Fruit fly (Drosophila melanogaster) whole organism, embryonic: ENCODE results near the gene CG43255.

Experiments used
- Adf1 ChIP-seq: fragments of 200-800 bp; sonication (Bioruptor generic); IDR thresholded peaks from 2 replicates; pipeline ENCODE4 v1.3.6; 2022; ENCODE audit warnings: missing biosample characterization, missing genetic modification characterization
- Blimp-1 ChIP-seq: fragments of 200-800 bp; sonication (Bioruptor generic); optimal IDR thresholded peaks from 3 replicates; lab custom pipeline; 2018; ENCODE audit warnings: missing biosample characterization, missing genetic modification characterization, mild to moderate bottlenecking, moderate library complexity, missing genetic modification reagents
- CG10321 ChIP-seq: fragments of 200-800 bp; sonication (Bioruptor generic); IDR thresholded peaks from 2 replicates; pipeline ENCODE4 v1.3.6; 2022; ENCODE audit warnings: missing biosample characterization, missing genetic modification characterization
- CG10959 ChIP-seq: fragments of 200-800 bp; sonication (Bioruptor generic); IDR thresholded peaks from 2 replicates; pipeline ENCODE4 v1.3.6; 2022; ENCODE audit warnings: missing biosample characterization, missing genetic modification characterization
- CG14014 ChIP-seq: fragments of 200-800 bp; sonication (Bioruptor generic); IDR thresholded peaks from 2 replicates; pipeline ENCODE4 v1.3.6; 2022; ENCODE audit warnings: missing biosample characterization, missing genetic modification characterization
- CG15011 ChIP-seq: fragments of 200-800 bp; sonication (Bioruptor generic); optimal IDR thresholded peaks from 3 replicates; lab custom pipeline; 2018; ENCODE audit warnings: missing biosample characterization, mild to moderate bottlenecking, missing genetic modification characterization
- CG17612 ChIP-seq: fragments of 200-800 bp; sonication (Bioruptor generic); IDR thresholded peaks from 2 replicates; pipeline ENCODE4 v1.3.6; 2022; ENCODE audit warnings: missing biosample characterization, missing genetic modification characterization
- CG1832 ChIP-seq: fragments of 200-800 bp; sonication (Bioruptor generic); optimal IDR thresholded peaks from 2 replicates; lab custom pipeline; 2017; ENCODE audit warnings: missing biosample characterization, mild to moderate bottlenecking, missing genetic modification characterization, inconsistent platforms
- CG32767 ChIP-seq: fragments of 200-800 bp; sonication (Bioruptor generic); IDR thresholded peaks from 2 replicates; pipeline ENCODE4 v1.3.6; 2022; ENCODE audit warnings: missing biosample characterization, missing genetic modification characterization
- CG42726 ChIP-seq: fragments of 200-800 bp; sonication (Bioruptor generic); IDR thresholded peaks from 2 replicates; pipeline ENCODE4 v1.3.6; 2022; ENCODE audit warnings: missing biosample characterization, missing genetic modification characterization; ENCODE audit not compliant: partially characterized antibody
- CG43689 ChIP-seq: fragments of 200-800 bp; sonication (Bioruptor generic); IDR thresholded peaks from 2 replicates; pipeline ENCODE4 v1.3.6; 2022; ENCODE audit warnings: missing biosample characterization, missing genetic modification characterization
- CG4617 ChIP-seq: fragments of 200-800 bp; sonication (Bioruptor generic); optimal IDR thresholded peaks from 3 replicates; lab custom pipeline; 2016; ENCODE audit warnings: missing biosample characterization, missing genetic modification characterization, borderline replicate concordance
- CG7745 ChIP-seq: fragments of 200-800 bp; sonication (Bioruptor generic); optimal IDR thresholded peaks from 2 replicates; lab custom pipeline; 2018; ENCODE audit warnings: missing biosample characterization, mild to moderate bottlenecking, missing genetic modification characterization, moderate library complexity
- CG7786 ChIP-seq: fragments of 200-800 bp; sonication (Bioruptor generic); optimal IDR thresholded peaks from 2 replicates; lab custom pipeline; 2016; ENCODE audit warnings: missing biosample characterization, missing genetic modification characterization
- CG8290 ChIP-seq, 3 experiments: fragments of 200-800 bp; sonication (Bioruptor generic); optimal IDR thresholded peaks; 2 replicates each; lab custom pipeline; 2016 to 2019; ENCODE audit warnings: missing biosample characterization in 3 of 3, missing genetic modification characterization in 3 of 3, mild to moderate bottlenecking in 2 of 3, moderate library complexity in 1 of 3
- CG8924 ChIP-seq: fragments of 200-800 bp; optimal IDR thresholded peaks from 3 replicates; lab custom pipeline; 2019; ENCODE audit warnings: missing biosample characterization, mild to moderate bottlenecking, missing genetic modification characterization, moderate library complexity
- H15 ChIP-seq: fragments of 200-800 bp; sonication (Bioruptor generic); IDR thresholded peaks from 3 replicates; pipeline ENCODE4 v1.3.6; 2022; ENCODE audit warnings: missing biosample characterization, missing genetic modification characterization
- Meics ChIP-seq: fragments of 200-800 bp; sonication (Bioruptor generic); optimal IDR thresholded peaks from 2 replicates; lab custom pipeline; 2017; ENCODE audit warnings: missing biosample characterization, mild to moderate bottlenecking, missing genetic modification characterization
- TFAM ChIP-seq: fragments of 200-800 bp; sonication (Bioruptor generic); optimal IDR thresholded peaks from 2 replicates; lab custom pipeline; 2017; ENCODE audit warnings: missing biosample characterization, missing genetic modification characterization, inconsistent platforms
- Trl ChIP-seq, 3 experiments: fragments of >200 bp in 2 of 3; fragments of 200-800 bp in 1 of 3; sonication (Bioruptor generic) in 1 of 3; optimal IDR thresholded peaks; 2 replicates in 1 of 3; 3 replicates in 2 of 3; lab custom pipeline; 2016 to 2017; ENCODE audit warnings: missing biosample characterization in 1 of 3, missing genetic modification characterization in 1 of 3
- Usf ChIP-seq: fragments of 200-800 bp; sonication (Bioruptor generic); optimal IDR thresholded peaks from 2 replicates; lab custom pipeline; 2017; ENCODE audit warnings: missing genotype, missing biosample characterization, missing genetic modification characterization
- ase ChIP-seq: fragments of 200-800 bp; sonication (Bioruptor generic); IDR thresholded peaks from 3 replicates; pipeline ENCODE4 v1.3.6; 2022; ENCODE audit warnings: missing biosample characterization, missing genetic modification characterization
- az2 ChIP-seq: fragments of 200-800 bp; sonication (Bioruptor generic); optimal IDR thresholded peaks from 3 replicates; lab custom pipeline; 2016; ENCODE audit warnings: missing biosample characterization, missing genetic modification characterization
- cg ChIP-seq: fragments of 200-800 bp; sonication (Bioruptor generic); optimal IDR thresholded peaks from 3 replicates; lab custom pipeline; 2019; ENCODE audit warnings: missing biosample characterization, mild to moderate bottlenecking, missing genetic modification characterization, moderate library complexity
- chm ChIP-seq: fragments of 200-800 bp; sonication (Bioruptor generic); IDR thresholded peaks from 2 replicates; pipeline ENCODE4 v1.3.6; 2022; ENCODE audit warnings: missing biosample characterization, missing genetic modification characterization
- dati ChIP-seq: fragments of 200-800 bp; sonication (Bioruptor generic); IDR thresholded peaks from 2 replicates; pipeline ENCODE4 v1.3.6; 2022; ENCODE audit warnings: missing biosample characterization, missing genetic modification characterization
- emc ChIP-seq: fragments of 200-800 bp; sonication (Bioruptor generic); optimal IDR thresholded peaks from 2 replicates; lab custom pipeline; 2016; ENCODE audit warnings: missing biosample characterization, missing genetic modification characterization
- esg ChIP-seq: fragments of 200-800 bp; sonication (Bioruptor generic); conservative IDR thresholded peaks from 2 replicates; pipeline ENCODE4 v1.3.6; 2022; ENCODE audit warnings: missing biosample characterization, missing genetic modification characterization
- ftz-f1 ChIP-seq: fragments of 200-800 bp; sonication (Bioruptor generic); optimal IDR thresholded peaks from 2 replicates; lab custom pipeline; 2016; ENCODE audit warnings: missing biosample characterization, missing genetic modification characterization
- hb ChIP-seq: fragments of 200-800 bp; sonication (Bioruptor generic); IDR thresholded peaks from 3 replicates; pipeline ENCODE4 v1.3.6; 2022; ENCODE audit warnings: missing biosample characterization, missing genetic modification characterization; ENCODE audit not compliant: partially characterized antibody
- insv ChIP-seq, 2 experiments: fragments of 200-800 bp; sonication (Bioruptor generic); optimal IDR thresholded peaks; 3 replicates each; lab custom pipeline; 2016 to 2018; ENCODE audit warnings: missing biosample characterization in 2 of 2, missing genetic modification characterization in 2 of 2
- kah ChIP-seq: fragments of 200-800 bp; sonication (Bioruptor generic); optimal IDR thresholded peaks from 2 replicates; lab custom pipeline; 2018; ENCODE audit warnings: missing biosample characterization, mild to moderate bottlenecking, missing genetic modification characterization
- kni ChIP-seq: fragments of 200-800 bp; sonication (Bioruptor generic); optimal IDR thresholded peaks from 3 replicates; lab custom pipeline; 2017; ENCODE audit warnings: mild to moderate bottlenecking, missing biosample characterization, missing genetic modification reagents, missing genetic modification characterization
- onecut ChIP-seq: fragments of 200-800 bp; sonication (Bioruptor generic); IDR thresholded peaks from 2 replicates; pipeline ENCODE4 v1.3.6; 2022; ENCODE audit warnings: missing biosample characterization, missing genetic modification characterization
- peb ChIP-seq: fragments of 200-800 bp; sonication (Bioruptor generic); IDR thresholded peaks from 2 replicates; pipeline ENCODE4 v1.3.6; 2022; ENCODE audit warnings: missing biosample characterization, missing genetic modification characterization
- sd ChIP-seq: fragments of 200-800 bp; sonication (Bioruptor generic); optimal IDR thresholded peaks from 3 replicates; lab custom pipeline; 2018; ENCODE audit warnings: missing biosample characterization, mild to moderate bottlenecking, missing genetic modification characterization, moderate library complexity
- slbo ChIP-seq: fragments of 200-800 bp; sonication (Bioruptor generic); IDR thresholded peaks from 2 replicates; pipeline ENCODE4 v1.3.6; 2022; ENCODE audit warnings: missing biosample characterization, missing genetic modification characterization
- ssp ChIP-seq: fragments of 200-800 bp; sonication (Bioruptor generic); IDR thresholded peaks from 2 replicates; pipeline ENCODE4 v1.3.6; 2022; ENCODE audit warnings: missing biosample characterization, missing genetic modification characterization
- tna ChIP-seq: fragments of 200-800 bp; sonication (Bioruptor generic); IDR thresholded peaks from 2 replicates; pipeline ENCODE4 v1.3.6; 2022; ENCODE audit warnings: missing biosample characterization, missing genetic modification characterization; ENCODE audit not compliant: partially characterized antibody
- toy ChIP-seq: fragments of 200-800 bp; sonication (Bioruptor generic); IDR thresholded peaks from 2 replicates; pipeline ENCODE4 v1.3.6; 2022; ENCODE audit warnings: missing biosample characterization, missing genetic modification characterization
- tx ChIP-seq: fragments of 200-800 bp; sonication (Bioruptor generic); optimal IDR thresholded peaks from 2 replicates; lab custom pipeline; 2016; ENCODE audit warnings: missing biosample characterization, missing genetic modification characterization

Gene CG43255

dm6 chrX:8907547-8907813 is 16.3 kb upstream of the CG43255 start (continued):
- TF ChIP-seq peb (no peak), CG17612 (GFP tag; lab: Robert Waterston, UW) (no peak), tna (GFP tag; lab: Robert Waterston, UW) (no peak), CG32767 (no peak), TFAM (GFP tag; lab: Kevin White, UChicago) (no peak), esg (GFP tag; lab: Robert Waterston, UW) (no peak), dati (GFP tag; lab: Robert Waterston, UW) (no peak), ssp (GFP tag; lab: Robert Waterston, UW) (no peak), H15 (GFP tag; lab: Robert Waterston, UW) (no peak), kni (GFP tag; lab: Kevin White, UChicago) (no peak), CG8924 (tag; lab: Kevin White, UChicago) (no peak), slbo (no peak), chm (GFP tag; lab: Robert Waterston, UW) (no peak), emc (GFP tag; lab: Kevin White, UChicago) (no peak), az2 (GFP tag; lab: Kevin White, UChicago) (no peak), cg (GFP tag; lab: Kevin White, UChicago) (peak; percentile 62), CG15011 (GFP tag; lab: Kevin White, UChicago) (no peak), hb (GFP tag; lab: Robert Waterston, UW) (no peak), ase (GFP tag; lab: Robert Waterston, UW) (no peak), Meics (GFP tag; lab: Kevin White, UChicago) (no peak), toy (no peak), tx (GFP tag; lab: Kevin White, UChicago) (no peak), CG4617 (GFP tag; lab: Kevin White, UChicago) (no peak), CG7786 (GFP tag; lab: Kevin White, UChicago) (no peak), Usf (no peak), insv (GFP tag; optimal IDR thresholded peaks at IDR 0.05; lab: Kevin White, UChicago) (peak in 1 of 2 experiments; percentile 35)

dm6 chrX:8908137-8908536 is 15.6 kb upstream of the CG43255 start:
- peak; percentile 79 for TF ChIP-seq Blimp-1 (GFP tag; lab: Kevin White, UChicago)
- TF ChIP-seq CG43689 (GFP tag; lab: Robert Waterston, UW), result no peak
- TF ChIP-seq CG10959 (GFP tag; lab: Robert Waterston, UW), result no peak
- peak; percentile 91 to 97 for TF ChIP-seq insv (GFP tag; optimal IDR thresholded peaks at IDR 0.05; lab: Kevin White, UChicago)
- peak; percentile 35 for TF ChIP-seq kah (GFP tag; lab: Kevin White, UChicago)
- peak; percentile 63 for TF ChIP-seq CG10321 (GFP tag; lab: Robert Waterston, UW)
- no peak for TF ChIP-seq CG7745
- TF ChIP-seq ftz-f1 (GFP tag; lab: Kevin White, UChicago), result peak; percentile 61
- TF ChIP-seq CG42726 (GFP tag; lab: Robert Waterston, UW), result no peak
- TF ChIP-seq sd, result peak; percentile 18
- peak; percentile 52 for TF ChIP-seq CG1832 (GFP tag; lab: Kevin White, UChicago)
- peak; percentile 80 for TF ChIP-seq Adf1 (GFP tag; lab: Robert Waterston, UW)
- peak; percentile 5 for TF ChIP-seq kni (GFP tag; lab: Kevin White, UChicago)
- peak; percentile 54 for TF ChIP-seq onecut (GFP tag; lab: Robert Waterston, UW)
- peak in 1 of 2 experiments; percentile 9 for TF ChIP-seq Trl (optimal IDR thresholded peaks at IDR 0.05; lab: Kevin White, UChicago)
- TF ChIP-seq Trl (GFP tag; optimal IDR thresholded peaks at IDR 0.05; lab: Kevin White, UChicago), result no peak

DNA sequence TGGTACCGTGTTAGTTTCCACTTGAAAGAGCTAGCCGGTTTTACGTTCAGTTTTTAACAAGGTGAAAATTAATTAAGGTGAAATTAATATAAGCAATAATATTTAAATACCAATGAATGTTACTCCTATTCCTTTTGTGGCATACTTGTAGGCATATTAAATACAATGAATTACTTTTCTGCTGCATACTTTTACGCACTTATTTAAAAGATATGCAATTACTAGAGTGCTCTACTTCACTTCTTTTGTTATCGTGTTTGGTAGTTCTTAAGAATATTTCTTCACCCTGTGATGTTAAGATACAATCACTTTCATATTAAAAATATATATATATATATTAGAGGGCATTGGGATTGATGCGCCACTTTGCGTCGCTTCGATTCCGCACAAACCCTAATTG is 11.9 kb upstream of the CG43255 start:
- peak; percentile 92 for TF ChIP-seq CG8290 (GFP tag; optimal IDR thresholded peaks at IDR 0.05; lab: Kevin White, UChicago)
- TF ChIP-seq CG8290 (tag; optimal IDR thresholded peaks at IDR 0.05; lab: Kevin White, UChicago), result peak in 1 of 2 experiments; percentile 65
- TF ChIP-seq CG17612 (GFP tag; lab: Robert Waterston, UW), result peak; percentile 52; the same call in 1 of the 2 replicates
- no peak for TF ChIP-seq CG14014 (GFP tag; lab: Robert Waterston, UW)
